Worm (Caenorhabditis elegans): ENCODE measurements around the gene idhg-1.

- TF ChIP-seq him-1 (tag; optimal IDR thresholded peaks at IDR 0.05), result no peak
- no peak for TF ChIP-seq dao-5 (tag; optimal IDR thresholded peaks at IDR 0.05)
- TF ChIP-seq W03F9.2 (tag; optimal IDR thresholded peaks at IDR 0.05), result no peak
These were observed 47.5 kb downstream of the idhg-1 start, which contains the start of gene lips-3 for ce11 chrIII:4616071-4616571.
